Worm (Caenorhabditis elegans) whole organism, late embryonic: Measurements from ENCODE around the gene bath-36.

Experiments
- C08G9.2 ChIP-seq: sonication (generic microtip); optimal IDR thresholded peaks from 2 replicates; lab custom pipeline; 2016; ENCODE audit warnings: mild to moderate bottlenecking, missing genetic modification characterization, moderate library complexity, missing compliant biosample characterization
- T23F11.4 ChIP-seq: fragments of 200-800 bp; sonication (Bioruptor generic); optimal IDR thresholded peaks from 2 replicates; lab custom pipeline; 2018; ENCODE audit warnings: mild to moderate bottlenecking, missing genetic modification characterization, missing compliant biosample characterization
- ceh-30 ChIP-seq: fragments of 150-350 bp; optimal IDR thresholded peaks from 2 replicates; lab custom pipeline; 2014; ENCODE audit warnings: missing biosample characterization, missing genetic modification characterization
- dve-1 ChIP-seq: sonication (generic microtip); optimal IDR thresholded peaks from 2 replicates; lab custom pipeline; 2017; ENCODE audit warnings: antibody characterized with exemption, mild to moderate bottlenecking, missing genetic modification characterization, missing compliant biosample characterization
- unc-55 ChIP-seq: sonication (generic microtip); optimal IDR thresholded peaks from 2 replicates; lab custom pipeline; 2017; ENCODE audit warnings: missing biosample characterization, missing genetic modification reagents, missing genetic modification characterization

DNA sequence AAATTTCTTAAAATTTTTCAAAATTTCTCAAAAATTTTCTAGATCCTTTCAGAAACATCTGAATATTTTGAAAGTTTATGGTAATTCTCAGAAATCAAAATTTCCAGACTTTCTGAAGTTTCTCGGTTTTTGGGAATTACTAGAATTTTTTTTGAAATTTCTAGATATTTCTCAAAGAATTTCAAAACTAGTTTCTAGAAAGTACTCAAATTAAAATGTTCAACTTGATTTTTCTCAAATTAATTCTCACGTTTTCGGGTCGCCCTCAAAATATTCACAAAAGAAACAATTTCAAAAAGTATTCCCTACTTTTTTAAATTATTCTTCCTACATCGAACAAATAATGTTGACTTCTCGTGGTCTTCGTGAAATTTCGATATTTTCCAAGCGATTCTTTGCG, 7.9 kb upstream of the bath-36 start, which contains the start of gene T09F5.10:
- no peak for TF ChIP-seq dve-1 (tag; lab: Kevin White, UChicago)
- no peak for TF ChIP-seq C08G9.2 (tag; lab: Kevin White, UChicago)
- no peak for TF ChIP-seq T23F11.4
- TF ChIP-seq unc-55 (GFP tag; lab: Kevin White, UChicago) = no peak
- no peak for TF ChIP-seq ceh-30 (tag; lab: Kevin White, UChicago)
